Worm (Caenorhabditis elegans): ENCODE data around the gene appg-1.

DNA sequence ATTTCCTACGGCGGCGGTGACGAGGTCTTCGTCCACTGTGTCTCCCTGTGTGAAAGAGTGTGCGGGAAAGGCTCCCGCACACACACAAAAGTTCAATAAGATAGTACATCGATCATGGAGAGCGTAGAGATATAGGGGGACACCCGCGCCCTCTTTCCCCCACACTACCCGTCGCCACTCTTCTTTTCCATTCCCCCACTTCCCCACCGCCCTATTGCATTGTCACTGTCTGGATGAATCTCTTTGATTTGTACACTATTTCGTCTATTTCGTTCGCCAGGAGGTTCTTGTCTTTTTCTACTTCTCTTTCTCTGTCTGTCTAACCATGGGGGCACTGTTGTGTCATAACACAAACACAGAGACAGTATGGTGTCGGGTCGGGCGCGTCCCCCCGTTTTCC is 56.4 kb downstream of the appg-1 start:
- TF ChIP-seq ZK546.5 (tag; optimal IDR thresholded peaks at IDR 0.05) = no peak
- no peak for TF ChIP-seq nhr-237 (tag; optimal IDR thresholded peaks at IDR 0.05)
- TF ChIP-seq fkh-10 (GFP tag; optimal IDR thresholded peaks at IDR 0.05) = no peak
